Worm (Caenorhabditis elegans): ENCODE measurements around the gene F07G11.1.
"Not testable (repeated sequence)": the region's sequence is repeated elsewhere in the genome, so short reads cannot be mapped to it uniquely, and the experiment has no call there.

The F07G11.1 gene

ce11 chrV:7298463-7298862 lies 8.7 kb upstream of the F07G11.1 start, which contains the start of gene F07G11.3:
F07G11.3 (plus strand) TSS chrV:7298763.
- TF ChIP-seq nhr-23 (tag; optimal IDR thresholded peaks at IDR 0.05) (no peak), unc-39 (tag; optimal IDR thresholded peaks at IDR 0.05) (no peak), sma-9 (GFP tag; optimal IDR thresholded peaks at IDR 0.05) (no peak), sma-9 (tag; optimal IDR thresholded peaks at IDR 0.05) (no peak), ztf-4 (tag; optimal IDR thresholded peaks at IDR 0.05) (no peak), lin-11 (tag; optimal IDR thresholded peaks at IDR 0.05) (no peak), alr-1 (tag; optimal IDR thresholded peaks at IDR 0.05) (no peak), nhr-12 (tag; optimal IDR thresholded peaks at IDR 0.05) (no peak), nhr-10 (tag; optimal IDR thresholded peaks at IDR 0.05) (no peak), sma-3 (GFP tag; optimal IDR thresholded peaks at IDR 0.05) (no peak), sem-4 (tag; optimal IDR thresholded peaks at IDR 0.05) (no peak), elt-1 (tag; optimal IDR thresholded peaks at IDR 0.05) (no peak), dmd-4 (tag; optimal IDR thresholded peaks at IDR 0.05) (no peak), ZK546.5 (tag; optimal IDR thresholded peaks at IDR 0.05) (no peak)

- TF ChIP-seq F13H6.1, crh-2, nhr-237 (tag; optimal IDR thresholded peaks at IDR 0.05): not testable (repeated sequence)
Observed at ce11 chrV:7304506-7304905, 2.7 kb upstream of the F07G11.1 start, which contains the start of gene F07G11.2. F07G11.2 (plus strand) TSS chrV:7304806.

- TF ChIP-seq nhr-77 (tag; optimal IDR thresholded peaks at IDR 0.05) (no peak), nhr-10 (tag; optimal IDR thresholded peaks at IDR 0.05) (no peak), crh-2 (tag; optimal IDR thresholded peaks at IDR 0.05) (no peak), lin-11 (tag; optimal IDR thresholded peaks at IDR 0.05) (no peak), blmp-1 (tag; optimal IDR thresholded peaks at IDR 0.05; ENCODE audit: insufficient read depth) (no peak), alr-1 (tag; optimal IDR thresholded peaks at IDR 0.05) (no peak), mdl-1 (tag; optimal IDR thresholded peaks at IDR 0.05) (no peak), sma-9 (GFP tag; optimal IDR thresholded peaks at IDR 0.05) (no peak), sma-9 (tag; optimal IDR thresholded peaks at IDR 0.05) (no peak), sma-3 (GFP tag; optimal IDR thresholded peaks at IDR 0.05) (no peak), F13H6.1 (tag; optimal IDR thresholded peaks at IDR 0.05) (no peak), nhr-237 (tag; optimal IDR thresholded peaks at IDR 0.05) (no peak), unc-55 (GFP tag; optimal IDR thresholded peaks at IDR 0.05) (no peak), nhr-129 (tag; optimal IDR thresholded peaks at IDR 0.05) (no peak)
Observed at ce11 chrV:7313233-7313632, 6.0 kb downstream of the F07G11.1 start, which contains the start of gene srx-6. srx-6 (minus strand) TSS chrV:7313333.

- TF ChIP-seq nhr-11 (tag; optimal IDR thresholded peaks at IDR 0.05) = no peak
- TF ChIP-seq ama-1 (optimal IDR thresholded peaks at IDR 0.05) = no peak
- TF ChIP-seq sem-4 (tag; optimal IDR thresholded peaks at IDR 0.05) = no peak
- no peak for TF ChIP-seq lsy-2 (tag; optimal IDR thresholded peaks at IDR 0.05)
- no peak for TF ChIP-seq nhr-12 (tag; optimal IDR thresholded peaks at IDR 0.05)
- no peak for TF ChIP-seq elt-3 (tag; optimal IDR thresholded peaks at IDR 0.05)
- TF ChIP-seq nhr-77 (tag; optimal IDR thresholded peaks at IDR 0.05) = no peak
- no peak for TF ChIP-seq nhr-23 (tag; optimal IDR thresholded peaks at IDR 0.05)
- TF ChIP-seq aly-2 (tag; optimal IDR thresholded peaks at IDR 0.05) = no peak
- no peak for TF ChIP-seq Y55F3AM.14 (GFP tag; optimal IDR thresholded peaks at IDR 0.05)
- no peak for TF ChIP-seq egl-27 (tag; optimal IDR thresholded peaks at IDR 0.05)
- no peak for TF ChIP-seq ceh-16 (tag; optimal IDR thresholded peaks at IDR 0.05)
- no peak for TF ChIP-seq lin-11 (tag; optimal IDR thresholded peaks at IDR 0.05)
- TF ChIP-seq unc-39 (tag; optimal IDR thresholded peaks at IDR 0.05) = no peak
Observed at ce11 chrV:7320909-7321308, 13.7 kb downstream of the F07G11.1 start, which contains the start of gene lmd-4. lmd-4 (minus strand) TSS chrV:7321009.

- no peak for TF ChIP-seq nhr-23 (tag; optimal IDR thresholded peaks at IDR 0.05)
- no peak for TF ChIP-seq gmeb-1 (tag; optimal IDR thresholded peaks at IDR 0.05)
- no peak for TF ChIP-seq C34F6.9 (tag; optimal IDR thresholded peaks at IDR 0.05)
- TF ChIP-seq lin-11 (tag; optimal IDR thresholded peaks at IDR 0.05) = no peak
- no peak for TF ChIP-seq ceh-82 (tag; optimal IDR thresholded peaks at IDR 0.05)
- no peak for TF ChIP-seq nhr-77 (tag; optimal IDR thresholded peaks at IDR 0.05)
- no peak for TF ChIP-seq elt-1 (tag; optimal IDR thresholded peaks at IDR 0.05)
- TF ChIP-seq lin-39 (tag; optimal IDR thresholded peaks at IDR 0.05) = no peak
- no peak for TF ChIP-seq snpc-4 (tag; optimal IDR thresholded peaks at IDR 0.05)
- TF ChIP-seq lsy-2 (tag; optimal IDR thresholded peaks at IDR 0.05) = no peak
- TF ChIP-seq nhr-6 (tag; optimal IDR thresholded peaks at IDR 0.05) = no peak
- TF ChIP-seq mdl-1 (tag; optimal IDR thresholded peaks at IDR 0.05) = no peak
- TF ChIP-seq F13H6.1 (tag; optimal IDR thresholded peaks at IDR 0.05) = no peak
- TF ChIP-seq unc-62 (GFP tag; optimal IDR thresholded peaks at IDR 0.05) = no peak
- no peak for TF ChIP-seq egl-27 (tag; optimal IDR thresholded peaks at IDR 0.05)
- no peak for TF ChIP-seq Y55F3AM.14 (GFP tag; optimal IDR thresholded peaks at IDR 0.05)
- no peak for TF ChIP-seq ama-1 (optimal IDR thresholded peaks at IDR 0.05)
Observed at ce11 chrV:7321915-7322314, 14.7 kb downstream of the F07G11.1 start, which contains the start of gene F10G2.10. F10G2.10 (plus strand) TSS chrV:7322215.

Data from whole organism, L2 larva.